Worm (Caenorhabditis elegans): ENCODE data around the gene ugt-57.
A peak's percentile ranks its signal among the peaks of the same experiment; 100 is the strongest.

ugt-57 gene

ce11 chrX:7033716-7034270 lies 42.3 kb downstream of the ugt-57 start:
- no peak for TF ChIP-seq lsy-2 (tag; optimal IDR thresholded peaks at IDR 0.05)
- TF ChIP-seq ces-1 (GFP tag; optimal IDR thresholded peaks at IDR 0.05): peak; percentile 47
- TF ChIP-seq pha-4 (tag; optimal IDR thresholded peaks at IDR 0.05): no peak

ce11 chrX:7035937-7036336 lies 44.4 kb downstream of the ugt-57 start, which contains the start of gene cest-19:
TSS of gene cest-19 (minus strand) at chrX:7036037.
- TF ChIP-seq M03D4.4 (tag; optimal IDR thresholded peaks at IDR 0.05) (no peak), elt-1 (tag; optimal IDR thresholded peaks at IDR 0.05; ENCODE audit: borderline replicate concordance, insufficient read depth) (no peak), ztf-11 (tag; optimal IDR thresholded peaks at IDR 0.05) (no peak), sptf-1 (tag; optimal IDR thresholded peaks at IDR 0.05) (no peak), ceh-43 (GFP tag; optimal IDR thresholded peaks at IDR 0.05) (no peak), nhr-28 (tag; optimal IDR thresholded peaks at IDR 0.05) (no peak), nhr-2 (tag; optimal IDR thresholded peaks at IDR 0.05) (no peak), ces-1 (GFP tag; optimal IDR thresholded peaks at IDR 0.05) (no peak), mab-5 (tag; optimal IDR thresholded peaks at IDR 0.05) (no peak), drap-1 (GFP tag; optimal IDR thresholded peaks at IDR 0.05) (no peak), elt-3 (tag; optimal IDR thresholded peaks at IDR 0.05) (no peak), nhr-76 (tag; optimal IDR thresholded peaks at IDR 0.05) (no peak), cnd-1 (tag; optimal IDR thresholded peaks at IDR 0.05) (no peak), sem-2 (GFP tag; optimal IDR thresholded peaks at IDR 0.05) (no peak), lin-32 (GFP tag; optimal IDR thresholded peaks at IDR 0.05) (no peak), blmp-1 (tag; optimal IDR thresholded peaks at IDR 0.05) (no peak), unc-39 (tag; optimal IDR thresholded peaks at IDR 0.05) (no peak), ham-2 (GFP tag; optimal IDR thresholded peaks at IDR 0.05) (no peak), unc-62 (GFP tag; optimal IDR thresholded peaks at IDR 0.05) (no peak)

- TF ChIP-seq ces-1 (GFP tag; optimal IDR thresholded peaks at IDR 0.05) (peak; percentile 38), unc-39 (tag; optimal IDR thresholded peaks at IDR 0.05) (no peak), unc-120 (tag; optimal IDR thresholded peaks at IDR 0.05; ENCODE audit: poor library complexity, severe bottlenecking) (no peak)
These were observed 46.5 kb downstream of the ugt-57 start for ce11 chrX:7037998-7038397.

- TF ChIP-seq ceh-39 (tag; optimal IDR thresholded peaks at IDR 0.05) (no peak), ces-1 (GFP tag; optimal IDR thresholded peaks at IDR 0.05) (peak; percentile 100)
These were observed 49.2 kb downstream of the ugt-57 start for ce11 chrX:7040760-7041159.

All from whole organism, mixed stage, embryonic.